Worm (Caenorhabditis elegans): Measurements from ENCODE around the gene rml-3.

DNA sequence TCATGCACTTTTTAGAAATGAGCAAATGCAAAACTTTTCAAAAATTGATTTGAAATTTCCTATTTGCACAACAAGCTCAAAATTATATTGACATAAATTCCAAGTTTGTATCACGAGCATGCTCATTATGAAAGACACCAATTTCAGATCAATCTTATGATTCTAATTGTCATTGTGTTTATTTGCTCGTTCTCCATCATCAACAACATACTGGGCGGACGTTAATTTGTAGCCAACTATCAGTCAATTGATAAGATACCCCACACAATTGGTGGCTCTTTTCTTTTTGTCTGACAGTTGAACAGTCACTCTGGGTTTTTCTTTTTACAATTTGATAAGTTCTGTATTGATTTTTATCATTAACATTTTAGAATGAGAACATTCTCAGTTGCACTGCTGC is 32.9 kb upstream of the rml-3 start, which contains the start of gene lro-1:
- no peak for TF ChIP-seq him-1 (tag; optimal IDR thresholded peaks at IDR 0.05)
- no peak for TF ChIP-seq dao-5 (tag; optimal IDR thresholded peaks at IDR 0.05)

All from whole organism, L4/young adult.